Worm (Caenorhabditis elegans) whole organism, late embryonic: Measurements from ENCODE around the gene F38A1.6.

Experiments
- ama-1 ChIP-seq: fragments of 150-350 bp; optimal IDR thresholded peaks from 2 replicates; lab custom pipeline; 2014
- ceh-34 ChIP-seq: sonication (generic microtip); optimal IDR thresholded peaks from 2 replicates; lab custom pipeline; 2016; ENCODE audit warnings: mild to moderate bottlenecking, missing genetic modification characterization, missing compliant biosample characterization
- dve-1 ChIP-seq: sonication (generic microtip); optimal IDR thresholded peaks from 2 replicates; lab custom pipeline; 2017; ENCODE audit warnings: antibody characterized with exemption, mild to moderate bottlenecking, missing genetic modification characterization, missing compliant biosample characterization
- ets-4 ChIP-seq: sonication (generic microtip); optimal IDR thresholded peaks from 2 replicates; lab custom pipeline; 2016; ENCODE audit warnings: missing genetic modification characterization, missing compliant biosample characterization
- nfya-1 ChIP-seq: sonication (generic microtip); optimal IDR thresholded peaks from 2 replicates; lab custom pipeline; 2017; ENCODE audit warnings: missing genetic modification characterization, mild to moderate bottlenecking, missing compliant biosample characterization, antibody characterized with exemption, moderate library complexity
- nhr-11 ChIP-seq: fragments of 150-350 bp; optimal IDR thresholded peaks from 2 replicates; lab custom pipeline; 2014; ENCODE audit warnings: missing biosample characterization, missing genetic modification characterization
- pha-2 ChIP-seq: sonication (generic microtip); optimal IDR thresholded peaks from 2 replicates; lab custom pipeline; 2017; ENCODE audit warnings: mild to moderate bottlenecking, missing genetic modification characterization, missing compliant biosample characterization
- pqm-1 ChIP-seq: sonication (generic microtip); optimal IDR thresholded peaks from 2 replicates; lab custom pipeline; 2016; ENCODE audit warnings: missing genetic modification characterization, missing compliant biosample characterization

DNA sequence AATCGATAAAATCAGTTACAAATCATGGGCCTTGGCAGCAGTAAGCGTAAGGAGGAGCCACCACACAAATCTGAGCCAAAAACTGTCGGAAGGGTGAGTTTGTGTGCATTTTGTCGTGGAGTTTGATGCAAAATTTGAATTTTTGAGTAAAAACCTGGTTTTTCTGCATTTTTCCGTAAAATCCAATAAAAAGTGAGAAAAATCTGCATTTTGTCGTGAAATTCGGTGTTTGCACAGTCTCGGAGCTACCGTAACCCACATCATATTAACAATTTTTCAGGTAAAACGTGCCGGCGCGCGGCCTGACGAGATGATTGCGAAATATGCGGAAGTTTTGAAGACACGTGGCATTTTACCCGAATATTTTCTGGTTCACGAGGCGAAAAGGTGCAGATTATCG lies 24.2 kb downstream of the F38A1.6 start:
- TF ChIP-seq pha-2 (no peak), ceh-34 (no peak), nhr-11 (tag; lab: Kevin White, UChicago) (no peak), pqm-1 (tag; lab: Kevin White, UChicago) (no peak), ama-1 (lab: Kevin White, UChicago) (no peak), nfya-1 (tag; lab: Kevin White, UChicago) (no peak), dve-1 (tag; lab: Kevin White, UChicago) (no peak), ets-4 (tag; lab: Kevin White, UChicago) (no peak)
